Worm (Caenorhabditis elegans): ENCODE results near the gene R09A8.1.
A peak's percentile ranks its signal among the peaks of the same experiment; 100 is the strongest.

Gene R09A8.1

ce11 chrX:12630005-12630404 lies 16.5 kb downstream of the R09A8.1 start:
- TF ChIP-seq cebp-1 (GFP tag; IDR thresholded peaks at IDR 0.05) (peak; percentile 37; the same call in 1 of the 2 replicates), cebp-1 (tag; optimal IDR thresholded peaks at IDR 0.05) (peak; percentile 66), chd-7 (tag; optimal IDR thresholded peaks at IDR 0.05) (no peak)

- TF ChIP-seq F23B12.7 (tag; optimal IDR thresholded peaks at IDR 0.05; ENCODE audit: insufficient read depth) (no peak), attf-3 (GFP tag; conservative IDR thresholded peaks at IDR 0.05) (no peak), mcd-1 (GFP tag; IDR thresholded peaks at IDR 0.05) (0 out of 2 replicates have a peak, but pooled peaks have one; percentile 40), unc-130 (GFP tag; optimal IDR thresholded peaks at IDR 0.05) (no peak), dox-1 (GFP tag; IDR thresholded peaks at IDR 0.05) (peak; percentile 67), ztf-25 (GFP tag; IDR thresholded peaks at IDR 0.05) (0 out of 2 replicates have a peak, but pooled peaks have one; percentile 36), B0035.1 (tag; optimal IDR thresholded peaks at IDR 0.05) (no peak), nhr-80 (tag; optimal IDR thresholded peaks at IDR 0.05) (peak; percentile 95), egl-18 (GFP tag; IDR thresholded peaks at IDR 0.05) (no peak), nfya-1 (tag; optimal IDR thresholded peaks at IDR 0.05; ENCODE audit: borderline replicate concordance, insufficient read depth) (no peak), Y53F4B.3 (GFP tag; IDR thresholded peaks at IDR 0.05) (no peak), nfyb-1 (GFP tag; IDR thresholded peaks at IDR 0.05) (peak; percentile 65; the same call in 1 of the 2 replicates), B0261.1 (tag; optimal IDR thresholded peaks at IDR 0.05) (no peak), repo-1 (tag; optimal IDR thresholded peaks at IDR 0.05) (no peak), F37B4.10 (GFP tag; IDR thresholded peaks at IDR 0.05) (no peak), lir-1 (GFP tag; conservative IDR thresholded peaks at IDR 0.05) (no peak), snpc-1.3 (tag; optimal IDR thresholded peaks at IDR 0.05; ENCODE audit: insufficient read depth) (no peak), let-607 (tag; optimal IDR thresholded peaks at IDR 0.05) (no peak), atf-7 (tag; optimal IDR thresholded peaks at IDR 0.05) (peak; percentile 38), bed-2 (GFP tag; IDR thresholded peaks at IDR 0.05) (no peak), rcor-1 (GFP tag; IDR thresholded peaks at IDR 0.05) (no peak), pha-4 (tag; optimal IDR thresholded peaks at IDR 0.05) (no peak), ztf-6 (GFP tag; IDR thresholded peaks at IDR 0.05) (no peak), nhr-120 (GFP tag; IDR thresholded peaks at IDR 0.05) (no peak), rpc-1 (optimal IDR thresholded peaks at IDR 0.05) (no peak), rpc-1 (tag; optimal IDR thresholded peaks at IDR 0.05) (no peak), ztf-26 (tag; optimal IDR thresholded peaks at IDR 0.05) (peak; percentile 62), tbp1 (GFP tag; optimal IDR thresholded peaks at IDR 0.05) (peak; percentile 20), F57A8.1 (GFP tag; optimal IDR thresholded peaks at IDR 0.05) (no peak), F55B11.4 (tag; optimal IDR thresholded peaks at IDR 0.05; ENCODE audit: borderline replicate concordance, insufficient read depth) (no peak), F49E8.2 (tag; optimal IDR thresholded peaks at IDR 0.05; ENCODE audit: insufficient read depth) (no peak), ceh-58 (GFP tag; IDR thresholded peaks at IDR 0.05) (no peak), nhr-179 (tag; optimal IDR thresholded peaks at IDR 0.05) (no peak), lin-35 (GFP tag; optimal IDR thresholded peaks at IDR 0.05) (no peak), mes-4 (tag; optimal IDR thresholded peaks at IDR 0.05) (no peak), madf-10 (tag; optimal IDR thresholded peaks at IDR 0.05) (no peak), ekl-4 (GFP tag; IDR thresholded peaks at IDR 0.05) (no peak), ztf-28 (GFP tag; IDR thresholded peaks at IDR 0.05) (no peak), Y67H2A.10 (GFP tag; conservative IDR thresholded peaks at IDR 0.05) (no peak), F57C9.4 (tag; optimal IDR thresholded peaks at IDR 0.05) (no peak), D2030.7 (GFP tag; IDR thresholded peaks at IDR 0.05) (no peak), athp-1 (tag; optimal IDR thresholded peaks at IDR 0.05) (no peak), lag-1 (GFP tag; IDR thresholded peaks at IDR 0.05) (no peak), C06A6.2 (GFP tag; conservative IDR thresholded peaks at IDR 0.05) (0 out of 2 replicates have a peak, but pooled peaks have one; percentile 29), B0336.3 (GFP tag; IDR thresholded peaks at IDR 0.05) (peak; percentile 38; the same call in 1 of the 2 replicates)
These were observed 17.0 kb downstream of the R09A8.1 start for ce11 chrX:12630556-12630955.
